Fruit fly (Drosophila melanogaster): ENCODE results near the gene tara.

Gene tara

DNA sequence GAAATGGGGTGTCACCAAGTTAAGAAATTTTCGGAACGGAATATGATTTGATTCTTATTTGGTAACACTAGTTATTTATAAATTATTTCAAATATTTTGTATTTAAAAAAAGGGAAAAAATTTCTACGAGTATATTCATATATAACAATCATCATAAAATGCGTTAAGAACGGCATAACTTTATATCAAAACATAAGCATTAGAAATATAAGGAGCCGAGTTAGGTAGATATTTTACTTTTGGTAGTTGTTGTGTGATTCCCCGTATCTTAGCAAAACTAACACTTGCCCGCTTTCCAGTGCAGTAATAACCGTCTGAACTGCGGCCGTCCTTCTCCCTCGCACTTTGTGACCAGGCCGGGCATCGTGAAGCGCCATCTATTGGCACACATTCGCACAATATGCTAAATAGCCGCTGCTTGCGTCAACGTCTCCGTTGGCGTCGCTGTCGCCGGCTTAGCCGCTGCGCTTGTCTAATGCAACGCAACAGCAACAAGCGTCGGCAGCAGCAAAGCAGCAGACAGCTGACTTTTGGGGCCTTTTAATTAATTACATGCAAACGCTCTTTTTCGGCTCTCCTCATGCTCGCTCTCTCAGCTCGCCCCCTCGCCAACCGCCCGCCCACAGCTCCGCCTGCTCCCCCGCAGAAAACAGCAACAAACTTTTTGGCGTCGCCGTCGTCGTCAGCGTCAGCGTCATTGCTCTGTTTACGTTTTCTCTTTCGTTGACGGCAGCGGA lies 19.0 kb downstream of the tara start:
- no peak for TF ChIP-seq CG17801 (GFP tag; optimal IDR thresholded peaks at IDR 0.05; ENCODE audit: partially characterized antibody)

DNA sequence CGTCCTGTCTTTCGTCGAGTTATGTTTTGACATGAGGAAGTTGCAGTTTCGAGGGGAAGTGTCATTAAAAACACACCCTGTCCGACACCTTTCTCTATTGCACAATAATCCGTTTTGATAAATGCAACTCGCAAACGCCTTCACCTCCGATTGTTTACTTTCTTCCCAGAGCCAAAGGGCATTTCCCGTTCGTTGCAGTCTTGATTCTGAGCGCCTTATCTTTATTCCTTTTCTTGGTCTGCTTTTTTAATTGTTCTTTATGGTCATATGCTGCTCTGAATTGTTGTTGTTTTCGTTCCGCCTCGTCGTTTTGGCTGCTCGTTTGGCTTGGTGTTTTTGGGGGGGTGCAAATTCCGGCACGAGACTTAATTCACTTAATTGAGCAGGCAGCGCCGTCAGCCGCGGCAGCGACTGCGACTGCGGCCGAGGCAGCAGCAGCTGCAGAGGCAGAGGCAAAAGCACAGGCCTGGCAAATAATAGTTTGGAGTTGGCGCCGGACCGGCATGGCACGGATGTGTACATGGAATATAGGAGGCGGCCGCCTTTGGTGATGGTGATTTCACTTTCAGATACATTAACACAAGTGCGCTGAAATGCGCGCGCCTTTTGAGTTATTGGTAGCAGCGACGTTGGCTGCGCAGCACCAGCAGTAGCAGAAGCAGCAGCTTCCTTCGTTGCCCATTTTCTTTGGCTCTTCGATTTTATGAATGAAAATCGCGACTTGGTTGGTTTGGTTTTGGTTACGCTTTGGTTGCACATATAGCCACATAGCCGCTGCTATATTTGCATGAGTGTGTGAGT lies 20.0 kb downstream of the tara start:
- no peak for TF ChIP-seq CG17801 (GFP tag; optimal IDR thresholded peaks at IDR 0.05; ENCODE audit: partially characterized antibody)

DNA sequence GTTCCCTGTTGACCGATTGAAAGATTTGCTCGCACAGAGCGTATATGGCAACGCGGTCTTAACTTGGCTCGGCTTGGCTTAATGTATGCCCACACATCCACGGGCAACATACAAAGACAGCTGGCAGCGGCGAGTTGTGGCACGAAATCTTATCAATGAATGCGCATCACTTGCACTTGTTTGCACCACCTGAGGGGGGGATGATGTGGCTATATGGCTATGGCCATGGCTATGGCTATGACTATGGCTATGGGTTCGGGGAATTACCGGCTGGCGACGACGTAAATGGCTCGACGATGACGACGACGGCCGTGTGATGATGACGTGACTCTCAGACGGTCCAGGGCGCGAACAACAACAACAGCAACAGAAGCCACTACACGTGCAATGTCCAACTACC lies 21.6 kb downstream of the tara start:
- TF ChIP-seq CG17801 (GFP tag; optimal IDR thresholded peaks at IDR 0.05; ENCODE audit: partially characterized antibody), result no peak

DNA sequence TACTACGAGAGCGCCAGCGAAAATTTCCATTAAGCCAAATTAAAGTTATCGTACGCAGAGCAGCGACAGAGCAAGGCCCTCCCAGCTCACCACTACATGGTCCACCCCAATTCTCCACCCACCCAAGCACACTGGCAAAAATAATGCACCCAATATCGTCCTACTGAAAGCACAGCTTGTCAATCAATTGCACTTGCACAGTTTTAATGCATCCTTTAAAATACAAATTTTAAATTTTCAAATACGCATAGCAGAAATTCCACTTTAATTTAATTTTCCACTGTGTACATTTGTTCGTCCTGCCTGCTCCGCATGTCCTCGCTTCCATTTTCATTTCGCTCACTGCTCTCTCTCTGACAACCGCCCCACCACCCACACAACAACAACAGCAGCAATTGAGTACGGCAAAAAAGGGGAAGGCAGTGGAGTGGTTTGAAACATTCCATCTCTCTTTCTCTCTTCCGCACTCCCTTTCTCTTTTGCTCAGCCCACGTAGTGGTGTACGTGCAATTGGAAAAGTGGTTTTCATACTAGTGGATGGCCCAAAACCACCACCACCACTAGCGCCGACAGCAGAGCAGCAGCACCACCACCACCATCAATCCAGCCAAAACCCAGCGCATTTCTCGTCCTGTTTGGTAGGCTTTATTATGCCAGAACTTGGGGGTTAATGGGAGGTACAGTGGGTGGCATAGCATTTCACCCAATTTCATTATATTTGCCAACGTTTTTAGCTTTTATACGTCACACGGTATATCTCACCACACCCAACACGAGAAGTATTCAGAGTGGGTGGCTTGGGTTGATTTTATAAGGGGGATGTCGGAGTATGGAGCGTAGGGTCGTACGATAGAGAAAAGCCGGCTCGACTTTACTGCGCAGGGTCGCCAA lies 22.4 kb downstream of the tara start:
- TF ChIP-seq CG17801 (GFP tag; optimal IDR thresholded peaks at IDR 0.05; ENCODE audit: partially characterized antibody), result no peak

DNA sequence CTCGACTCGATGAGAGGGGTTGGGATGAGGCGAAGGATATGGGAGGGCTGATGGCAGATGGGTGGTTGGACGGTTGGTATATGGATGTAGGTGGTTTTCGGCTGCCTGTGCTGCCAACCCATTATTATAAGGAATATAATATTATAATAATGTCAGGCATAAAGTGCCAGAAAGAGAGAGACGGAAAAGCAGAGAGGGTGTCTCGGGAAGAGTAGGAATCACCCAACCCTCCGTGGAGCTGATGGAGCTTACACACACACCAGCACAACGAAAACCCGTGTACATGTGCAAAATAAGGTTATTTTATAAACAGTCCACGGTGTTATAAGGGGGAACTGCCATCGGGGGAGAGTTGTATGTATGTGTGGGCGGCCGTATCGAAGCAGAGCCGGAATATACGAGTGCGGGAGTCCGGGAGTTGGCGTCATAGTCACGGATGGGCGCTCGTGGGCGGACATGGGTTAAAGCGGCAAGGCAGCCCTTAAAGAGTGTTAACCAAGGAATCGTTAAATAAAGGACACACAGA lies 23.1 kb downstream of the tara start:
- no peak for TF ChIP-seq CG17801 (GFP tag; optimal IDR thresholded peaks at IDR 0.05; ENCODE audit: partially characterized antibody)

dm6 chr3R:16249510-16249828 lies 24.0 kb downstream of the tara start:
- no peak for TF ChIP-seq CG17801 (GFP tag; optimal IDR thresholded peaks at IDR 0.05; ENCODE audit: partially characterized antibody)

DNA sequence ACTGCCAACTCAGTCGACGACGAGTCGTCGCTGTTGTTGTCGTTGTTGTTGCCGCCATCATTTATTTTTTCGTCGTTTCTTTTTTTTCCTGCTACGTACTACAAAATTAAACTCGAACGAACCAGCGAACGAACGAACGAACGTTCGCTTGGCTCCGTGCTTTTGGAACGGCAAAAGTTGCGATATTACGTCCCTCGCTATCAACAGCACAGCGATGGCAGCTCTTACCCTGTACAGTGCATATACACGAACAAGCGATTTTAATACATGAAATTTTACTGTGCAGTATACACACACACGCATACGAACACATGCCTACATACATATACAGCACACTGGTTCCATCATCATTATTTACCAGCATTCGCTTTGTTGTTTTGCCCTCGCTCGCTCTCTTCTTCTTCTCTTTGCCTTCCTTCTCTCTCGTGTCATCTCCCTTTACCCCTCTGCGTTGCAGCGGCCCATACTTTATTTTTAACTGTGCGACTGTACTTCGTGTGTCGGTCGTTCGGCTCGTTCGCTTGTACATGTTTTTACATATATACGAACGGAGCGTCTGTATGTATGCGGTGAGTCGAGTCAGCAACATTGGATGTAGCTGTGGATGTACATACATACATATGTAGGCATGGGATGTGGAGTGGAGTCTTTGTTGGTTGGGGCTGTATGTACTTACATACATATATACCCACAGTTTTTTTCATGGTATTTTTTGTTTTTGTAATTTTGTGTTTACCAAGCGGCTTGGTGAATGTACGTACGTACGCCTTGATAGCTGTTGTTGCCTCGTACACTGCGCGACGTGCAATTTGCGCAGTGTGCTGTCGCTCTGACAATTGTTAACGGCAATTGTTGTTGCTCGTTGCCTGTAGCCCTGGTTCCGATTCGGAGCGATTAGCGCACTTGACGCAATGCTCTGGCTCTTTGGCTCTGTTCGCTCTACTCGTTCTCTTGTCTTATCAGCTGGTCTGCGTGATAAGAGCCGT lies 24.7 kb downstream of the tara start:
- TF ChIP-seq CG17801 (GFP tag; optimal IDR thresholded peaks at IDR 0.05; ENCODE audit: partially characterized antibody), result peak; percentile 61

DNA sequence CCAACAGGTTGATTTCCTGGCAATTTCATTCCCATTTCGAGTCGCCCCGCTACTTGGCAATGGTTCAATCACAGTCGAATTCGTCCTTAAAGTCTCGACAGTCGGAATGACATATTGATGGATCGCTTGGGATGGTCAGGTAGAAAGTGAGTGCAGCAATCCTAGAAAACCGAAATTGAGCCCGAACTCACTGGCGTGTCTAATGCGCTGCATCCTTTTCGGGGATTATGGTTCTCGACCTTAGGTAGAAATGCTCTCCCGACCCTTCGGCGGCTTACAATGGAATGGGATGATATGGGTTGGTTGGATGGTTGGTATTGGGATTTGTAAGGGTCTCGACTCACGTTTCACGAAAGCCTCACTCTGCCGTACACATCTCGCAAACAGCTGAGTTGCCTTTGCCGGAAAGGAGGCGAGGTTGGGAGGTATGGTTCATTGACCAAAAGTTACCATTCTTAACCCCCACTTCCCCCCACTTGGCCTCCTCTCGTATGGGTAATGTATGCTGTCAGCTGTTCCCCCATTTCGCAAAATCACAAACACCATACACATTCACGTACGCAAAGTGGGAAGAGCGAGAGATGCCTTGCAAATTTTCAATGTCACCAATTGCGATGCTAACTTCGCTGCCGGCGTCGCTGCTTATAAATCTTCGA lies 25.9 kb downstream of the tara start:
- no peak for TF ChIP-seq CG17801 (GFP tag; optimal IDR thresholded peaks at IDR 0.05; ENCODE audit: partially characterized antibody)

dm6 chr3R:16251926-16252287 lies 26.5 kb downstream of the tara start:
- TF ChIP-seq CG17801 (GFP tag; optimal IDR thresholded peaks at IDR 0.05; ENCODE audit: partially characterized antibody), result no peak

DNA sequence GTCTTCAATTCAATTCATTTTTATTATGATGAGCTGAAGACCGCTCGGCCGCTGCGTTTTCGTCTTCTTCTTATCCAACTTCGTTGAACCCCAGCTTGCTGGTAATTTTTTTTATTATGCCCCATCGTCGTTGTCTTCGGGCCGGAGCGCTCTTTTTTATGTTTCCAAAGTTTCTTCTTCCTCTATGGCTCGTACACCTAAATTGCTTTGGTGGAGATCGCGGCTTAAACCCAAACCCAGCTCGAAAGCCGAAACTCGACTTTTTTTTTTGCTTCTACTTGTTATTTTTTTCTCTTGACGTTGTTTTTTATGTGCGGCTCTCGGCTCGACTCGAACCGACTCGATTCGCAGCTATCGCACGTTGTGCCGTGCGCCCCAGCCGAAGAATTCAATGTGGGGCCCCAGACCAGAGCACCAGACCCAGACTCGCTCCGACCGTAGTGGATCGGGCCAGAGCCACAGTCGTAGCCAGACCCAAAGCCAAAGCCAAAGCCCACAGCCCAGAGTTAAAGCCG lies 27.5 kb downstream of the tara start:
- no peak for TF ChIP-seq CG17801 (GFP tag; optimal IDR thresholded peaks at IDR 0.05; ENCODE audit: partially characterized antibody)

DNA sequence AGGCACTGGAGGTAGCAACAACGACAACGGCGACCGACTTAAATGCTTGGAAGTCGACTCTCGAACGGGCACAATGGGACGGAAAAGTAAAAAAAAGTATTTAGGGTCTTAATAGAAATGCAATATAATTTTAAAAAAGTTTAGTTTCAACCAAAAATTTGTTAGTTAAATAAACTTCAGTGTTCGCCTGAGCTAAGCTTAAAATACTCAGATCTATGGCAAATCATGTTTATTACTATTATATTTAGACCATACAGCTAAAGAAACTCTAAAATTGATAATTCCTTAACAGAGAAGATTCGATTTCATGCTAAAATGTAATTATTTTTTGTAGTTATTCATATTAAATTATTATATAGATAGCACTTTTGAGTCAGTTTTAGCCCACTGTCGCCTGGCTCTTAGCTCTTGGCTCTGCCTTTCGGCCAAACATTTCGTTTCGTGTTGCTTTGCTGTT lies 28.0 kb downstream of the tara start:
- peak; percentile 36 for TF ChIP-seq CG17801 (GFP tag; optimal IDR thresholded peaks at IDR 0.05; ENCODE audit: partially characterized antibody)

- TF ChIP-seq CG17801 (GFP tag; optimal IDR thresholded peaks at IDR 0.05; ENCODE audit: partially characterized antibody), result no peak
Measured at dm6 chr3R:16253974-16254408, 28.5 kb downstream of the tara start.

Data from ovary, adult (tissue).